Fruit fly (Drosophila melanogaster) whole organism, embryonic: ENCODE data around the gene QIL1.

Experiments used
- Adf1 ChIP-seq: fragments of 200-800 bp; sonication (Bioruptor generic); IDR thresholded peaks from 2 replicates; pipeline ENCODE4 v1.3.6; 2022; ENCODE audit warnings: missing biosample characterization, missing genetic modification characterization
- B-H1 ChIP-seq: fragments of 200-800 bp; sonication (Bioruptor generic); IDR thresholded peaks from 3 replicates; pipeline ENCODE4 v1.3.6; 2022; ENCODE audit warnings: missing biosample characterization, missing genetic modification characterization
- BtbVII ChIP-seq: fragments of 200-800 bp; sonication (Bioruptor generic); optimal IDR thresholded peaks from 3 replicates; lab custom pipeline; 2017; ENCODE audit warnings: missing biosample characterization, mild to moderate bottlenecking, missing genetic modification characterization
- CG10147 ChIP-seq: fragments of 200-800 bp; sonication (Bioruptor generic); optimal IDR thresholded peaks from 2 replicates; lab custom pipeline; 2019; ENCODE audit warnings: missing biosample characterization, mild to moderate bottlenecking, missing genetic modification characterization, moderate library complexity
- CG10274 ChIP-seq: fragments of 200-800 bp; sonication (Bioruptor generic); optimal IDR thresholded peaks from 3 replicates; lab custom pipeline; 2017; ENCODE audit warnings: missing biosample characterization, mild to moderate bottlenecking, missing genetic modification characterization
- CG11456 ChIP-seq: fragments of 200-800 bp; sonication (Bioruptor generic); IDR thresholded peaks from 3 replicates; pipeline ENCODE4 v1.3.6; 2022; ENCODE audit warnings: missing biosample characterization, missing genetic modification characterization
- CG11723 ChIP-seq: fragments of 200-800 bp; sonication (Bioruptor generic); optimal IDR thresholded peaks from 2 replicates; lab custom pipeline; 2017; ENCODE audit warnings: missing biosample characterization, mild to moderate bottlenecking, missing genetic modification characterization
- CG12219 ChIP-seq: fragments of 200-800 bp; sonication (Bioruptor generic); optimal IDR thresholded peaks from 3 replicates; lab custom pipeline; 2018; ENCODE audit warnings: missing biosample characterization, mild to moderate bottlenecking, missing genetic modification characterization
- CG12236 ChIP-seq: fragments of 200-800 bp; sonication (Bioruptor generic); optimal IDR thresholded peaks from 2 replicates; lab custom pipeline; 2016; ENCODE audit warnings: missing biosample characterization, missing genetic modification characterization
- CG12391 ChIP-seq: fragments of 200-800 bp; sonication (Bioruptor generic); optimal IDR thresholded peaks from 3 replicates; lab custom pipeline; 2018; ENCODE audit warnings: missing biosample characterization, mild to moderate bottlenecking, missing genetic modification characterization, moderate library complexity
- CG13287 ChIP-seq: fragments of 200-800 bp; sonication (Bioruptor generic); IDR thresholded peaks from 2 replicates; pipeline ENCODE4 v1.3.6; 2022; ENCODE audit warnings: missing biosample characterization, missing genetic modification characterization; ENCODE audit not compliant: partially characterized antibody
- CG13624 ChIP-seq: fragments of 200-800 bp; sonication (Bioruptor generic); optimal IDR thresholded peaks from 2 replicates; lab custom pipeline; 2016; ENCODE audit warnings: missing biosample characterization, missing genetic modification characterization
- CG13894 ChIP-seq: fragments of 200-800 bp; sonication (Bioruptor generic); optimal IDR thresholded peaks from 3 replicates; lab custom pipeline; 2018; ENCODE audit warnings: missing biosample characterization, mild to moderate bottlenecking, missing genetic modification characterization, moderate library complexity
- CG15696 ChIP-seq: fragments of 200-800 bp; sonication (Bioruptor generic); optimal IDR thresholded peaks from 2 replicates; lab custom pipeline; 2019; ENCODE audit warnings: missing biosample characterization, mild to moderate bottlenecking, missing genetic modification characterization, moderate library complexity
- CG16863 ChIP-seq: fragments of 200-800 bp; sonication (Bioruptor generic); optimal IDR thresholded peaks from 3 replicates; lab custom pipeline; 2016; ENCODE audit warnings: missing biosample characterization, missing genetic modification characterization
- CG18476 ChIP-seq: fragments of 200-800 bp; sonication (Bioruptor generic); optimal IDR thresholded peaks from 2 replicates; lab custom pipeline; 2016; ENCODE audit warnings: missing biosample characterization, mild to moderate bottlenecking, missing genetic modification characterization
- CG2712 ChIP-seq: fragments of 200-800 bp; optimal IDR thresholded peaks from 3 replicates; lab custom pipeline; 2019; ENCODE audit warnings: missing biosample characterization, mild to moderate bottlenecking, missing genetic modification characterization, moderate library complexity
- CG33213 ChIP-seq: fragments of 200-800 bp; sonication (Bioruptor generic); optimal IDR thresholded peaks from 3 replicates; lab custom pipeline; 2016; ENCODE audit warnings: missing biosample characterization, missing genetic modification characterization
- CG3726 ChIP-seq: fragments of 200-800 bp; sonication (Bioruptor generic); IDR thresholded peaks from 3 replicates; pipeline ENCODE4, ENCODE4 v1.3.6; 2022; ENCODE audit warnings: missing biosample characterization, missing genetic modification characterization
- CG3995 ChIP-seq: fragments of 200-800 bp; sonication (Bioruptor generic); optimal IDR thresholded peaks from 3 replicates; lab custom pipeline; 2016; ENCODE audit warnings: missing biosample characterization, missing genetic modification characterization
- CG4360 ChIP-seq: fragments of 200-800 bp; sonication (Bioruptor generic); IDR thresholded peaks from 2 replicates; pipeline ENCODE4 v1.3.6; 2022; ENCODE audit warnings: missing biosample characterization, missing genetic modification characterization
- CG6254 ChIP-seq: fragments of 200-800 bp; sonication (Bioruptor generic); optimal IDR thresholded peaks from 3 replicates; lab custom pipeline; 2017; ENCODE audit warnings: mild to moderate bottlenecking, missing biosample characterization, missing genetic modification reagents, missing genetic modification characterization
- CG8089 ChIP-seq: fragments of 200-800 bp; sonication (Bioruptor generic); optimal IDR thresholded peaks from 3 replicates; lab custom pipeline; 2016; ENCODE audit warnings: missing biosample characterization, missing genetic modification characterization
- CG8765 ChIP-seq: fragments of 200-800 bp; sonication (Bioruptor generic); IDR thresholded peaks from 2 replicates; pipeline ENCODE4 v1.3.6; 2022; ENCODE audit warnings: missing biosample characterization, missing genetic modification characterization
- CG9876 ChIP-seq: fragments of 200-800 bp; sonication (Bioruptor generic); optimal IDR thresholded peaks from 2 replicates; lab custom pipeline; 2016; ENCODE audit warnings: missing biosample characterization, missing genetic modification characterization
- CG9932 ChIP-seq: fragments of 200-800 bp; sonication (Bioruptor generic); IDR thresholded peaks from 2 replicates; pipeline ENCODE4 v1.3.6; 2022; ENCODE audit warnings: missing biosample characterization, missing genetic modification characterization
- D19A ChIP-seq: fragments of 200-800 bp; optimal IDR thresholded peaks from 3 replicates; lab custom pipeline; 2019; ENCODE audit warnings: missing biosample characterization, mild to moderate bottlenecking, missing genetic modification characterization, moderate library complexity
- Dref ChIP-seq: fragments of 200-800 bp; sonication (Bioruptor generic); IDR thresholded peaks from 2 replicates; pipeline ENCODE4 v1.3.6; 2022; ENCODE audit warnings: missing biosample characterization, missing genetic modification characterization
- Ets97D ChIP-seq: fragments of 200-800 bp; sonication (Bioruptor generic); optimal IDR thresholded peaks from 3 replicates; lab custom pipeline; 2016; ENCODE audit warnings: missing biosample characterization, missing genetic modification characterization
- Fer2 ChIP-seq: fragments of 200-800 bp; sonication (Bioruptor generic); optimal IDR thresholded peaks from 2 replicates; lab custom pipeline; 2018; ENCODE audit warnings: missing biosample characterization, mild to moderate bottlenecking, missing genetic modification characterization, moderate library complexity
- HmgZ ChIP-seq: fragments of 200-800 bp; sonication (Bioruptor generic); optimal IDR thresholded peaks from 2 replicates; lab custom pipeline; 2018; ENCODE audit warnings: missing biosample characterization, mild to moderate bottlenecking, missing genetic modification characterization
- Hr51 ChIP-seq, 2 experiments: fragments of 200-800 bp; sonication (Bioruptor generic); optimal IDR thresholded peaks; 2 replicates in 1 of 2; 3 replicates in 1 of 2; lab custom pipeline; 2016 to 2018; ENCODE audit warnings: missing biosample characterization in 2 of 2, missing genetic modification characterization in 2 of 2, mild to moderate bottlenecking in 1 of 2, moderate library complexity in 1 of 2
- MESR4 ChIP-seq: fragments of 200-800 bp; sonication (Bioruptor generic); optimal IDR thresholded peaks from 2 replicates; lab custom pipeline; 2018; ENCODE audit warnings: missing biosample characterization, mild to moderate bottlenecking, missing genetic modification characterization, moderate library complexity
- NC2α ChIP-seq: fragments of 200-800 bp; sonication (Bioruptor generic); optimal IDR thresholded peaks from 2 replicates; lab custom pipeline; 2016; ENCODE audit warnings: missing biosample characterization, missing genetic modification characterization
- NC2β ChIP-seq: fragments of 200-800 bp; sonication (Bioruptor generic); optimal IDR thresholded peaks from 2 replicates; lab custom pipeline; 2016; ENCODE audit warnings: missing biosample characterization, missing genetic modification characterization
- NK7.1 ChIP-seq: fragments of 200-800 bp; sonication (Bioruptor generic); optimal IDR thresholded peaks from 3 replicates; lab custom pipeline; 2016; ENCODE audit warnings: missing biosample characterization, missing genetic modification characterization
- Oli ChIP-seq: fragments of 200-800 bp; sonication (Bioruptor generic); optimal IDR thresholded peaks from 2 replicates; lab custom pipeline; 2018; ENCODE audit warnings: missing biosample characterization, mild to moderate bottlenecking, missing genetic modification characterization, moderate library complexity
- Opbp ChIP-seq: fragments of 200-800 bp; sonication (Bioruptor generic); IDR thresholded peaks from 3 replicates; pipeline ENCODE4 v1.3.6; 2022; ENCODE audit warnings: missing biosample characterization, missing genetic modification characterization; ENCODE audit not compliant: partially characterized antibody
- Side ChIP-seq: fragments of 200-800 bp; sonication (Bioruptor generic); optimal IDR thresholded peaks from 2 replicates; lab custom pipeline; 2016; ENCODE audit warnings: missing biosample characterization, missing genetic modification characterization
- Usf ChIP-seq: fragments of 200-800 bp; sonication (Bioruptor generic); optimal IDR thresholded peaks from 2 replicates; lab custom pipeline; 2017; ENCODE audit warnings: missing genotype, missing biosample characterization, missing genetic modification characterization
- amos ChIP-seq: fragments of 200-800 bp; sonication (Bioruptor generic); IDR thresholded peaks from 2 replicates; pipeline ENCODE4 v1.3.6; 2022; ENCODE audit warnings: missing biosample characterization, missing genetic modification characterization; ENCODE audit not compliant: partially characterized antibody
- chif ChIP-seq, 2 experiments: fragments of 200-800 bp; sonication (Bioruptor generic); optimal IDR thresholded peaks; 3 replicates each; lab custom pipeline; 2016; ENCODE audit warnings: missing biosample characterization in 2 of 2, missing genetic modification characterization in 2 of 2
- crol ChIP-seq: fragments of 200-800 bp; sonication (Bioruptor generic); IDR thresholded peaks from 2 replicates; pipeline ENCODE4 v1.3.6; 2022; ENCODE audit warnings: missing biosample characterization, missing genetic modification characterization
- dpn ChIP-seq, 2 experiments: fragments of 200-800 bp; sonication (Bioruptor generic); optimal IDR thresholded peaks; 3 replicates each; lab custom pipeline; 2016; ENCODE audit warnings: missing biosample characterization in 2 of 2, missing genetic modification characterization in 2 of 2
- en ChIP-seq: fragments of 200-800 bp; sonication (Bioruptor generic); optimal IDR thresholded peaks from 2 replicates; lab custom pipeline; 2016; ENCODE audit warnings: missing biosample characterization, missing genetic modification characterization
- hth ChIP-seq: fragments of >200 bp; optimal IDR thresholded peaks from 2 replicates; lab custom pipeline; 2017; ENCODE audit warnings: inconsistent platforms
- kay ChIP-seq: fragments of 200-800 bp; sonication (Bioruptor generic); optimal IDR thresholded peaks from 2 replicates; lab custom pipeline; 2016; ENCODE audit warnings: missing biosample characterization, missing genetic modification characterization
- maf-S ChIP-seq: fragments of 200-800 bp; sonication (Bioruptor generic); optimal IDR thresholded peaks from 2 replicates; lab custom pipeline; 2016; ENCODE audit warnings: missing biosample characterization, missing genetic modification characterization
- pita ChIP-seq: fragments of 200-800 bp; sonication (Bioruptor generic); optimal IDR thresholded peaks from 2 replicates; lab custom pipeline; 2017; ENCODE audit warnings: missing biosample characterization, mild to moderate bottlenecking, missing genetic modification characterization
- sisA ChIP-seq: fragments of 200-800 bp; sonication (Bioruptor generic); IDR thresholded peaks from 2 replicates; pipeline ENCODE4 v1.3.6; 2022; ENCODE audit warnings: missing biosample characterization, missing genetic modification characterization
- sna ChIP-seq: fragments of 200-800 bp; sonication (Bioruptor generic); IDR thresholded peaks from 2 replicates; pipeline ENCODE4 v1.3.6; 2022; ENCODE audit warnings: missing biosample characterization, missing genetic modification characterization; ENCODE audit not compliant: partially characterized antibody

The QIL1 gene

DNA sequence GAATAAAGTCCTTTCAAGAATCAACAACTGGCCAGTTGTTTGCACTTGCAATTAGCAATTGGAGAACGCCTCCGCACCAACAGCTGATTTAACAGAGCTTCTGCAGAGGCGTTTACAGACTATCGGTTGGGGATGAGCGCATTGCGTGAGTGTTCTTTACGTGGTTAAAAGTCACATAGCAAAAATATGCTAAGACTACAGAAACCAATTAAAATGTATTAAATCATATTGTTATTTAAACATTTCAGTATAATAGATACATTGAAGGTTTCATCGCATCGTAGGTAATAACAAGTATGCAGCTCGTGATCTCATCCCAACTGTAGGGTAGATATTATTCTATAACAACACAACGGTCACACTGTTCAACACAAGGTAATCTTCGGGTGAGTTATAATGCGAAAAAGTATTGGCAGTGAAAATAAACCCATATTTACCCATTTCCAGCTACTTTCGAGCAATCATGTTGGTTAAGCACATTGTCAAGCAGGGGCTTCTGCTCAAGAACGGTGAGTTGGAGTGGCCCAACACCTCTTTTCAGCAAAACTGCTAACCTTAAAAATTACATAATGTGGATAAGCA is 40.5 kb upstream of the QIL1 start, which contains the start of the genes Sec3 and COX7B (continued):
- TF ChIP-seq Fer2, result peak; percentile 65
- TF ChIP-seq Adf1, result no peak
- TF ChIP-seq CG3995, result peak; percentile 95
- TF ChIP-seq B-H1 (GFP tag; lab: Robert Waterston, UW), result no peak
- TF ChIP-seq CG10147 (GFP tag; lab: Kevin White, UChicago), result peak; percentile 71
- peak; percentile 91 for TF ChIP-seq sna (GFP tag; lab: Robert Waterston, UW)
- peak; percentile 65 for TF ChIP-seq NC2β (GFP tag; lab: Kevin White, UChicago)
- TF ChIP-seq CG16863 (GFP tag; lab: Kevin White, UChicago), result peak; percentile 41
- TF ChIP-seq CG2712 (tag; lab: Kevin White, UChicago), result peak; percentile 75
- peak; percentile 64 to 73 for TF ChIP-seq Hr51 (GFP tag; optimal IDR thresholded peaks at IDR 0.05; lab: Kevin White, UChicago)
- TF ChIP-seq CG13624 (GFP tag; lab: Kevin White, UChicago), result peak; percentile 71
- peak; percentile 34 for TF ChIP-seq Side (GFP tag; lab: Kevin White, UChicago)
- TF ChIP-seq CG11456 (GFP tag; lab: Robert Waterston, UW), result no peak
- TF ChIP-seq MESR4 (GFP tag; lab: Kevin White, UChicago), result peak; percentile 80
- TF ChIP-seq Usf, result no peak
- peak; percentile 8 for TF ChIP-seq CG12219 (GFP tag; lab: Kevin White, UChicago)
- TF ChIP-seq chif (GFP tag; optimal IDR thresholded peaks at IDR 0.05; lab: Kevin White, UChicago), result peak; percentile 58 to 64
- peak; percentile 29 for TF ChIP-seq Ets97D
- peak; percentile 60 for TF ChIP-seq D19A (tag; lab: Kevin White, UChicago)
- TF ChIP-seq Dref, result peak; percentile 31; the same call in 1 of the 2 replicates
- no peak for TF ChIP-seq crol
- peak; percentile 98 for TF ChIP-seq CG13287 (GFP tag; lab: Robert Waterston, UW)
- no peak for TF ChIP-seq CG6254 (GFP tag; lab: Kevin White, UChicago)
- peak; percentile 44 for TF ChIP-seq Oli (tag; lab: Kevin White, UChicago)
- peak; percentile 51 for TF ChIP-seq kay (GFP tag; lab: Kevin White, UChicago)
- TF ChIP-seq Opbp (GFP tag; lab: Robert Waterston, UW), result peak; percentile 87
- peak; percentile 65 for TF ChIP-seq CG13894 (tag; lab: Kevin White, UChicago)
- no peak for TF ChIP-seq pita
- peak; percentile 44 for TF ChIP-seq CG18476 (GFP tag; lab: Kevin White, UChicago)
- no peak for TF ChIP-seq CG3726 (GFP tag; lab: Robert Waterston, UW)
- no peak for TF ChIP-seq CG12236 (GFP tag; lab: Kevin White, UChicago)
- TF ChIP-seq CG8765 (GFP tag; lab: Robert Waterston, UW), result no peak
- no peak for TF ChIP-seq sisA
- TF ChIP-seq CG8089 (GFP tag; lab: Kevin White, UChicago), result no peak
- TF ChIP-seq dpn (GFP tag; optimal IDR thresholded peaks at IDR 0.05; lab: Kevin White, UChicago), result peak; percentile 72 to 78
- TF ChIP-seq hth (lab: Kevin White, UChicago), result no peak
- no peak for TF ChIP-seq CG9876 (GFP tag; lab: Kevin White, UChicago)
- TF ChIP-seq CG15696 (tag; lab: Kevin White, UChicago), result peak; percentile 76
- TF ChIP-seq en (GFP tag; lab: Kevin White, UChicago), result no peak
- peak; percentile 36 for TF ChIP-seq CG33213 (GFP tag; lab: Kevin White, UChicago)
- no peak for TF ChIP-seq NK7.1
- peak; percentile 34 for TF ChIP-seq maf-S
- no peak for TF ChIP-seq CG10274
- TF ChIP-seq CG4360 (GFP tag; lab: Robert Waterston, UW), result no peak
- TF ChIP-seq NC2α (GFP tag; lab: Kevin White, UChicago), result no peak
- TF ChIP-seq amos, result peak; percentile 87
- peak; percentile 86 for TF ChIP-seq CG9932 (GFP tag; lab: Robert Waterston, UW)
- peak; percentile 23 for TF ChIP-seq BtbVII (GFP tag; lab: Kevin White, UChicago)
- peak; percentile 83 for TF ChIP-seq HmgZ (tag; lab: Kevin White, UChicago)
- TF ChIP-seq CG12391 (tag; lab: Kevin White, UChicago), result peak; percentile 80
- peak; percentile 22 for TF ChIP-seq CG11723 (GFP tag; lab: Kevin White, UChicago)
